Worm (Caenorhabditis elegans) whole organism, late embryonic: ENCODE measurements around the gene ZK353.2.

Source experiments
- K02D7.2 ChIP-seq: sonication (generic microtip); optimal IDR thresholded peaks from 2 replicates; lab custom pipeline; 2017; ENCODE audit warnings: mild to moderate bottlenecking, missing genetic modification characterization, missing compliant biosample characterization
- T23F11.4 ChIP-seq: fragments of 200-800 bp; sonication (Bioruptor generic); optimal IDR thresholded peaks from 2 replicates; lab custom pipeline; 2018; ENCODE audit warnings: mild to moderate bottlenecking, missing genetic modification characterization, missing compliant biosample characterization
- ceh-19 ChIP-seq: fragments of 200-800 bp; sonication (Bioruptor generic); optimal IDR thresholded peaks from 2 replicates; lab custom pipeline; 2018; ENCODE audit warnings: mild to moderate bottlenecking, missing genetic modification characterization, missing compliant biosample characterization
- ceh-22 ChIP-seq: sonication (generic microtip); optimal IDR thresholded peaks from 2 replicates; lab custom pipeline; 2017; ENCODE audit warnings: missing biosample characterization, missing genetic modification characterization
- ceh-24 ChIP-seq: sonication (generic microtip); optimal IDR thresholded peaks from 2 replicates; lab custom pipeline; 2016; ENCODE audit warnings: mild to moderate bottlenecking, missing genetic modification characterization, missing compliant biosample characterization
- ceh-30 ChIP-seq: fragments of 150-350 bp; optimal IDR thresholded peaks from 2 replicates; lab custom pipeline; 2014; ENCODE audit warnings: missing biosample characterization, missing genetic modification characterization
- ceh-31 ChIP-seq: sonication (generic microtip); optimal IDR thresholded peaks from 2 replicates; lab custom pipeline; 2016; ENCODE audit warnings: missing genetic modification characterization, missing compliant biosample characterization
- ceh-6 ChIP-seq: fragments of 200-800 bp; sonication (Bioruptor generic); optimal IDR thresholded peaks from 2 replicates; lab custom pipeline; 2018; ENCODE audit warnings: mild to moderate bottlenecking, missing genetic modification characterization, missing compliant biosample characterization
- dmd-4 ChIP-seq: sonication (generic microtip); optimal IDR thresholded peaks from 2 replicates; lab custom pipeline; 2016; ENCODE audit warnings: borderline replicate concordance, missing genetic modification characterization, missing compliant biosample characterization
- dve-1 ChIP-seq: sonication (generic microtip); optimal IDR thresholded peaks from 2 replicates; lab custom pipeline; 2017; ENCODE audit warnings: antibody characterized with exemption, mild to moderate bottlenecking, missing genetic modification characterization, missing compliant biosample characterization
- ets-4 ChIP-seq: sonication (generic microtip); optimal IDR thresholded peaks from 2 replicates; lab custom pipeline; 2016; ENCODE audit warnings: missing genetic modification characterization, missing compliant biosample characterization
- eyg-1 ChIP-seq: sonication (generic microtip); optimal IDR thresholded peaks from 2 replicates; lab custom pipeline; 2016; ENCODE audit warnings: missing genotype, missing genetic modification characterization, missing compliant biosample characterization
- fax-1 ChIP-seq: sonication (generic microtip); optimal IDR thresholded peaks from 2 replicates; lab custom pipeline; 2016; ENCODE audit warnings: missing genotype, missing genetic modification characterization, missing compliant biosample characterization
- fkh-10 ChIP-seq: fragments of 150-350 bp; optimal IDR thresholded peaks from 2 replicates; lab custom pipeline; 2014; ENCODE audit warnings: missing biosample characterization, missing genetic modification reagents, missing genetic modification characterization
- gmeb-2 ChIP-seq: sonication (generic microtip); optimal IDR thresholded peaks from 2 replicates; lab custom pipeline; 2016; ENCODE audit warnings: missing genetic modification characterization, inconsistent platforms, missing compliant biosample characterization
- hlh-13 ChIP-seq: fragments of 200-800 bp; sonication (Bioruptor generic); optimal IDR thresholded peaks from 2 replicates; lab custom pipeline; 2018; ENCODE audit warnings: mild to moderate bottlenecking, missing genetic modification characterization, missing compliant biosample characterization
- hlh-15 ChIP-seq: sonication (generic microtip); optimal IDR thresholded peaks from 2 replicates; lab custom pipeline; 2016; ENCODE audit warnings: missing genetic modification characterization, missing compliant biosample characterization
- hlh-30 ChIP-seq: sonication (generic microtip); optimal IDR thresholded peaks from 2 replicates; lab custom pipeline; 2017; ENCODE audit warnings: antibody characterized with exemption, missing genetic modification characterization, missing compliant biosample characterization; ENCODE audit not compliant: insufficient read depth
- hlh-6 ChIP-seq: sonication (generic microtip); optimal IDR thresholded peaks from 2 replicates; lab custom pipeline; 2016; ENCODE audit warnings: missing genotype, missing genetic modification characterization, missing compliant biosample characterization
- hlh-8 ChIP-seq: sonication (generic microtip); optimal IDR thresholded peaks from 2 replicates; lab custom pipeline; 2016; ENCODE audit warnings: missing genotype, missing genetic modification characterization, missing compliant biosample characterization
- lim-6 ChIP-seq: sonication (generic microtip); optimal IDR thresholded peaks from 2 replicates; lab custom pipeline; 2016; ENCODE audit warnings: missing genetic modification characterization, missing compliant biosample characterization
- lin-11 ChIP-seq: fragments of 200-800 bp; sonication (Bioruptor generic); optimal IDR thresholded peaks from 2 replicates; lab custom pipeline; 2018; ENCODE audit warnings: mild to moderate bottlenecking, missing genetic modification characterization, missing compliant biosample characterization
- mec-3 ChIP-seq: sonication (generic microtip); optimal IDR thresholded peaks from 2 replicates; lab custom pipeline; 2016; ENCODE audit warnings: borderline replicate concordance, missing genetic modification characterization, missing compliant biosample characterization
- nfya-1 ChIP-seq: sonication (generic microtip); optimal IDR thresholded peaks from 2 replicates; lab custom pipeline; 2017; ENCODE audit warnings: missing genetic modification characterization, mild to moderate bottlenecking, missing compliant biosample characterization, antibody characterized with exemption, moderate library complexity
- nhr-11 ChIP-seq: fragments of 150-350 bp; optimal IDR thresholded peaks from 2 replicates; lab custom pipeline; 2014; ENCODE audit warnings: missing biosample characterization, missing genetic modification characterization
- nhr-232 ChIP-seq: sonication (generic microtip); optimal IDR thresholded peaks from 2 replicates; lab custom pipeline; 2016; ENCODE audit warnings: missing genetic modification characterization, missing compliant biosample characterization
- npax-4 ChIP-seq: sonication (generic microtip); optimal IDR thresholded peaks from 2 replicates; lab custom pipeline; 2016; ENCODE audit warnings: missing genetic modification characterization, missing compliant biosample characterization
- odd-2 ChIP-seq: sonication (generic microtip); optimal IDR thresholded peaks from 2 replicates; lab custom pipeline; 2017; ENCODE audit warnings: antibody characterized with exemption, mild to moderate bottlenecking, missing genetic modification characterization, missing compliant biosample characterization
- pat-9 ChIP-seq: fragments of 200-800 bp; sonication (Bioruptor generic); optimal IDR thresholded peaks from 2 replicates; lab custom pipeline; 2018; ENCODE audit warnings: mild to moderate bottlenecking, missing genetic modification characterization, moderate library complexity, missing compliant biosample characterization
- pax-1 ChIP-seq: fragments of 150-350 bp; optimal IDR thresholded peaks from 2 replicates; lab custom pipeline; 2014; ENCODE audit warnings: missing biosample characterization, missing genetic modification characterization
- pha-2 ChIP-seq: sonication (generic microtip); optimal IDR thresholded peaks from 2 replicates; lab custom pipeline; 2017; ENCODE audit warnings: mild to moderate bottlenecking, missing genetic modification characterization, missing compliant biosample characterization
- pha-4 ChIP-seq: fragments of 150-350 bp; optimal IDR thresholded peaks from 2 replicates; lab custom pipeline; 2018; ENCODE audit warnings: missing biosample characterization, missing genetic modification reagents, missing genetic modification characterization
- pqm-1 ChIP-seq: sonication (generic microtip); optimal IDR thresholded peaks from 2 replicates; lab custom pipeline; 2016; ENCODE audit warnings: missing genetic modification characterization, missing compliant biosample characterization
- pros-1 ChIP-seq: fragments of 150-350 bp; optimal IDR thresholded peaks from 2 replicates; lab custom pipeline; 2014; ENCODE audit warnings: missing biosample characterization, missing genetic modification reagents, missing genetic modification characterization
- ref-2 ChIP-seq: sonication (generic microtip); optimal IDR thresholded peaks from 2 replicates; lab custom pipeline; 2016; ENCODE audit warnings: missing genetic modification characterization, missing compliant biosample characterization
- rnt-1 ChIP-seq: sonication (generic microtip); optimal IDR thresholded peaks from 2 replicates; lab custom pipeline; 2016; ENCODE audit warnings: missing genetic modification characterization, missing compliant biosample characterization
- sdc-2 ChIP-seq: sonication (generic microtip); optimal IDR thresholded peaks from 2 replicates; lab custom pipeline; 2016; ENCODE audit warnings: missing genotype, missing genetic modification characterization, missing compliant biosample characterization
- syd-9 ChIP-seq: sonication (generic microtip); optimal IDR thresholded peaks from 2 replicates; lab custom pipeline; 2016; ENCODE audit warnings: mild to moderate bottlenecking, missing genetic modification characterization, moderate library complexity, missing compliant biosample characterization
- tbx-7 ChIP-seq: sonication (generic microtip); optimal IDR thresholded peaks from 2 replicates; lab custom pipeline; 2016; ENCODE audit warnings: missing genotype, missing genetic modification characterization, missing compliant biosample characterization
- ttx-3 ChIP-seq: sonication (generic microtip); optimal IDR thresholded peaks from 2 replicates; lab custom pipeline; 2016; ENCODE audit warnings: missing genetic modification reagents, missing genetic modification characterization, missing compliant biosample characterization
- unc-3 ChIP-seq, 2 experiments: fragments of 200-800 bp in 1 of 2; sonication (Bioruptor generic) in 1 of 2; sonication (generic microtip) in 1 of 2; conservative IDR thresholded peaks in 1 of 2; optimal IDR thresholded peaks in 1 of 2; 2 replicates each; pipeline versions ENCODE4 v1.3.6 to Lab custom; 2016 to 2022; ENCODE audit warnings: missing compliant biosample characterization in 2 of 2, missing genetic modification characterization in 2 of 2, missing genetic modification reagents in 1 of 2
- unc-55 ChIP-seq: sonication (generic microtip); optimal IDR thresholded peaks from 2 replicates; lab custom pipeline; 2017; ENCODE audit warnings: missing biosample characterization, missing genetic modification reagents, missing genetic modification characterization
- unc-86 ChIP-seq: sonication (generic microtip); optimal IDR thresholded peaks from 2 replicates; lab custom pipeline; 2016; ENCODE audit warnings: missing genetic modification characterization, missing compliant biosample characterization
- ztf-16 ChIP-seq: sonication (generic microtip); optimal IDR thresholded peaks from 2 replicates; lab custom pipeline; 2017; ENCODE audit warnings: missing genetic modification characterization, missing compliant biosample characterization

ZK353.2 gene

ce11 chrIII:8363253-8364061 is 35.1 kb upstream of the ZK353.2 start, which contains the start of gene R05D3.3:
R05D3.3 (plus strand) TSS chrIII:8364011.
- no peak for TF ChIP-seq unc-86 (tag; lab: Kevin White, UChicago)
- TF ChIP-seq nhr-11, result no peak
- TF ChIP-seq T23F11.4, result no peak
- no peak for TF ChIP-seq npax-4
- no peak for TF ChIP-seq fax-1 (tag; lab: Kevin White, UChicago)
- no peak for TF ChIP-seq ceh-6
- no peak for TF ChIP-seq ztf-16
- TF ChIP-seq pha-2, result no peak

ce11 chrIII:8368619-8369018 is 29.9 kb upstream of the ZK353.2 start, which contains the start of gene R05D3.9:
R05D3.9 (minus strand) TSS chrIII:8368719.
- TF ChIP-seq dmd-4 (tag; lab: Kevin White, UChicago) (no peak), ceh-22 (tag; lab: Kevin White, UChicago) (no peak), T23F11.4 (no peak), pha-2 (no peak), gmeb-2 (tag; lab: Kevin White, UChicago) (no peak), dve-1 (tag; lab: Kevin White, UChicago) (no peak), pros-1 (no peak), ceh-19 (no peak), hlh-8 (no peak)

DNA sequence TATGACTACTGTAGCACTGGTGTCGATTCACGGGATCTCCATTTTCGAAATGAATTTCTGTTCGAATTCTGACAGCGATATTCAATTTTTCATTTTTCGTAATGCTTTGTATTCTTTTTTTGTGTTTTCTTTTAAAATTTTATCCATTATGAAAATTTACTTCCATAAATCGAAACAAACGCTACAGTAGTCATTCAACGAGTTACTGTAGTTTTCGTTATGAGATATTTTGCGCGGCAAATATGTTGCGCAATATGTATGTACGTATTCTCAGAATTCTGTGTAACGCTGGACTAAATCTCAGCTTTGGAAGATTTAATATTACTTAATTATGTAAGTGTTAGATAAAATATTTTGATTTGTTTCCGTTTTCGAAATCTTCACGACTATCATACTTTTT is 29.3 kb upstream of the ZK353.2 start:
- TF ChIP-seq sdc-2 (no peak), npax-4 (no peak), unc-3 (GFP tag; conservative IDR thresholded peaks at IDR 0.05; lab: Robert Waterston, UW) (no peak), unc-3 (tag; optimal IDR thresholded peaks at IDR 0.05; lab: Kevin White, UChicago) (no peak), ets-4 (tag; lab: Kevin White, UChicago) (no peak), tbx-7 (tag; lab: Kevin White, UChicago) (no peak), pqm-1 (tag; lab: Kevin White, UChicago) (no peak)

ce11 chrIII:8370188-8370587 is 28.3 kb upstream of the ZK353.2 start:
- TF ChIP-seq nhr-232 (tag; lab: Kevin White, UChicago) (no peak), rnt-1 (tag; lab: Kevin White, UChicago) (no peak), pha-4 (no peak), ceh-6 (no peak), syd-9 (tag; lab: Kevin White, UChicago) (no peak), ceh-22 (tag; lab: Kevin White, UChicago) (no peak), ceh-24 (tag; lab: Kevin White, UChicago) (no peak), lin-11 (tag; lab: Kevin White, UChicago) (no peak), eyg-1 (tag; lab: Kevin White, UChicago) (no peak), unc-86 (tag; lab: Kevin White, UChicago) (no peak), hlh-6 (tag; lab: Kevin White, UChicago) (no peak), tbx-7 (tag; lab: Kevin White, UChicago) (no peak), hlh-15 (tag; lab: Kevin White, UChicago) (no peak), pros-1 (no peak), pat-9 (tag; lab: Kevin White, UChicago) (no peak), ttx-3 (tag; lab: Kevin White, UChicago) (no peak), nhr-11 (no peak), ets-4 (tag; lab: Kevin White, UChicago) (no peak), ceh-30 (tag; lab: Kevin White, UChicago) (no peak)

DNA sequence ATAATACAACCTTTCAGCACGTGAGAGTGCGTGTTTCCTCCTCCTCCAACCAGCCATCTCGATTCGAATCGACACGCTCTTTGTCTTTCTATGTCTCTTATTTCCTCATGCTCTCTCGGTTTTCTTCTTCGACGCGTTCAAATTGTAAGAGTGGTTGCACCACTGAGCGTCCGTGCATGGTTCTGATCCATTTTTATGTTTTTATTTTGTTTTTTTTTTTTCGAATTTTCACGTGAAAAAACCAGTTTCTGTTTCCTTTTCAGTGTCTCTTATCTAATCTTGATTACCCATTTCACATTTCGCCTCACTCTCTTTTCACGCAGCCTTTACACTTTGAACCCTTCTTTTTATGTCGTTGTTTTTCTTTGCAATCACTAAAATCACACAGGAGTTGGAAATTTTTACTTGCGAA is 27.7 kb upstream of the ZK353.2 start:
- no peak for TF ChIP-seq ceh-30 (tag; lab: Kevin White, UChicago)
- TF ChIP-seq nfya-1, result peak; percentile 57
- no peak for TF ChIP-seq odd-2
- no peak for TF ChIP-seq syd-9 (tag; lab: Kevin White, UChicago)
- TF ChIP-seq hlh-13, result no peak
- no peak for TF ChIP-seq K02D7.2 (tag; lab: Kevin White, UChicago)
- TF ChIP-seq ceh-31 (tag; lab: Kevin White, UChicago), result peak; percentile 1
- no peak for TF ChIP-seq nhr-11
- TF ChIP-seq unc-55 (GFP tag; lab: Kevin White, UChicago), result no peak
- peak; percentile 20 for TF ChIP-seq hlh-30
- TF ChIP-seq pqm-1 (tag; lab: Kevin White, UChicago), result no peak
- TF ChIP-seq fkh-10 (GFP tag; lab: Kevin White, UChicago), result no peak
- no peak for TF ChIP-seq ref-2
- TF ChIP-seq ets-4 (tag; lab: Kevin White, UChicago), result no peak
- no peak for TF ChIP-seq lim-6 (tag; lab: Kevin White, UChicago)
- no peak for TF ChIP-seq pax-1
- TF ChIP-seq mec-3 (tag; lab: Kevin White, UChicago), result no peak
